Worm (Caenorhabditis elegans) whole organism, mixed stage, embryonic: ENCODE measurements around the gene F54F7.10.

ENCODE experiments used
- blmp-1 ChIP-seq: fragments of 150-350 bp; optimal IDR thresholded peaks from 2 replicates; lab custom pipeline; 2014; ENCODE audit warnings: missing biosample characterization, missing genetic modification characterization
- elt-3 ChIP-seq: fragments of 150-350 bp; optimal IDR thresholded peaks from 2 replicates; lab custom pipeline; 2014; ENCODE audit warnings: missing biosample characterization, missing genetic modification characterization
- lsy-2 ChIP-seq: fragments of 150-350 bp; optimal IDR thresholded peaks from 2 replicates; lab custom pipeline; 2014; ENCODE audit warnings: missing biosample characterization, missing genetic modification characterization
- mep-1 ChIP-seq: fragments of 150-350 bp; optimal IDR thresholded peaks from 2 replicates; lab custom pipeline; 2017; ENCODE audit warnings: missing biosample characterization, missing genetic modification reagents, missing genetic modification characterization, inconsistent platforms
- snpc-4 ChIP-seq: fragments of 150-350 bp; optimal IDR thresholded peaks from 2 replicates; lab custom pipeline; 2014; ENCODE audit warnings: missing biosample characterization, missing genetic modification characterization
- unc-62 ChIP-seq: fragments of 150-350 bp; optimal IDR thresholded peaks from 2 replicates; lab custom pipeline; 2014; ENCODE audit warnings: missing biosample characterization, missing genetic modification reagents, missing genetic modification characterization

DNA sequence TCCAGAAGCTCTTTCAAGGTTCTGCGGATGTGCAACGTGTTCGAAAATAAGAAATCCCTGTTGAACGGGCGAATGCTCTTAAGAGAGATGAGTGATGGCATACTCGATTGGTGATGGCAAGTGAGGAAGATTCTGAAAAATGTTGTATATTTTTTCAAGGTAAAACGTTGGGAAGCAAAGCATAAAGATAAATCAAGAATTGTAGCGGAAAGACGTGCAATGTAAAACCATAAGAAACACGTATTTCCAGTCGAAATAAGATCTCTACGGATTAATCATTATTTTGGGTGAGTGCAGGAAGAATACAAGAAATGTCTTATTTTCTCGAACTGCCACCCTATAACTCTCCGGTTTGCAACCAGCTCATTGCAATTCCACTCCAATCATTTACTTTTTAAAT is 5.9 kb downstream of the F54F7.10 start, which contains the start of gene dot-1.2:
- TF ChIP-seq mep-1 (no peak), snpc-4 (no peak), elt-3 (tag; lab: Kevin White, UChicago) (no peak), unc-62 (no peak), blmp-1 (tag; lab: Kevin White, UChicago) (no peak), lsy-2 (tag; lab: Kevin White, UChicago) (no peak)
